Fruit fly (Drosophila melanogaster) whole organism, embryonic: ENCODE results near the gene Root.

ENCODE experiments used
- Ada2b ChIP-seq: fragments of 200-800 bp; sonication (Bioruptor generic); IDR thresholded peaks from 2 replicates; pipeline ENCODE4 v1.3.6; 2022; ENCODE audit warnings: missing biosample characterization, missing genetic modification characterization
- Asciz ChIP-seq: fragments of 200-800 bp; sonication (Bioruptor generic); optimal IDR thresholded peaks from 2 replicates; lab custom pipeline; 2017; ENCODE audit warnings: missing biosample characterization, mild to moderate bottlenecking, missing genetic modification characterization, missing genetic modification reagents
- Atf6 ChIP-seq: fragments of 200-800 bp; sonication (Bioruptor generic); IDR thresholded peaks from 2 replicates; pipeline ENCODE4 v1.3.6; 2022; ENCODE audit warnings: missing biosample characterization, missing genetic modification characterization
- Bteb2 ChIP-seq: fragments of 200-800 bp; sonication (Bioruptor generic); optimal IDR thresholded peaks from 2 replicates; lab custom pipeline; 2016; ENCODE audit warnings: missing biosample characterization, missing genetic modification characterization
- CG11093 ChIP-seq: fragments of 200-800 bp; sonication (Bioruptor generic); IDR thresholded peaks from 3 replicates; pipeline ENCODE4 v1.3.6; 2022; ENCODE audit warnings: missing biosample characterization, missing genetic modification characterization
- CG11695 ChIP-seq: fragments of 200-800 bp; sonication (Bioruptor generic); IDR thresholded peaks from 3 replicates; pipeline ENCODE4 v1.3.6; 2022; ENCODE audit warnings: missing biosample characterization, missing genetic modification characterization
- CG11696 ChIP-seq: fragments of 200-800 bp; sonication (Bioruptor generic); IDR thresholded peaks from 2 replicates; pipeline ENCODE4 v1.3.6; 2022; ENCODE audit warnings: missing biosample characterization, missing genetic modification characterization
- CG12391 ChIP-seq: fragments of 200-800 bp; sonication (Bioruptor generic); optimal IDR thresholded peaks from 3 replicates; lab custom pipeline; 2018; ENCODE audit warnings: missing biosample characterization, mild to moderate bottlenecking, missing genetic modification characterization, moderate library complexity
- CG12769 ChIP-seq: fragments of 200-800 bp; sonication (Bioruptor generic); optimal IDR thresholded peaks from 2 replicates; lab custom pipeline; 2019; ENCODE audit warnings: missing biosample characterization, mild to moderate bottlenecking, missing genetic modification characterization, moderate library complexity
- CG13424 ChIP-seq: fragments of 200-800 bp; sonication (Bioruptor generic); optimal IDR thresholded peaks from 2 replicates; lab custom pipeline; 2019; ENCODE audit warnings: missing biosample characterization, mild to moderate bottlenecking, missing genetic modification characterization, moderate library complexity
- CG13624 ChIP-seq: fragments of 200-800 bp; sonication (Bioruptor generic); optimal IDR thresholded peaks from 2 replicates; lab custom pipeline; 2016; ENCODE audit warnings: missing biosample characterization, missing genetic modification characterization
- CG1603 ChIP-seq: fragments of 200-800 bp; sonication (Bioruptor generic); optimal IDR thresholded peaks from 2 replicates; lab custom pipeline; 2019; ENCODE audit warnings: missing biosample characterization, mild to moderate bottlenecking, missing genetic modification characterization, moderate library complexity
- CG16813 ChIP-seq: fragments of 200-800 bp; sonication (Bioruptor generic); IDR thresholded peaks from 3 replicates; pipeline ENCODE4 v1.3.6; 2022; ENCODE audit warnings: missing biosample characterization, missing genetic modification characterization; ENCODE audit not compliant: partially characterized antibody
- CG17612 ChIP-seq: fragments of 200-800 bp; sonication (Bioruptor generic); IDR thresholded peaks from 2 replicates; pipeline ENCODE4 v1.3.6; 2022; ENCODE audit warnings: missing biosample characterization, missing genetic modification characterization
- CG1832 ChIP-seq: fragments of 200-800 bp; sonication (Bioruptor generic); optimal IDR thresholded peaks from 2 replicates; lab custom pipeline; 2017; ENCODE audit warnings: missing biosample characterization, mild to moderate bottlenecking, missing genetic modification characterization, inconsistent platforms
- CG2116 ChIP-seq: fragments of 200-800 bp; sonication (Bioruptor generic); optimal IDR thresholded peaks from 3 replicates; lab custom pipeline; 2018; ENCODE audit warnings: missing biosample characterization, mild to moderate bottlenecking, missing genetic modification characterization
- CG2199 ChIP-seq: fragments of 200-800 bp; sonication (Bioruptor generic); IDR thresholded peaks from 3 replicates; pipeline ENCODE4 v1.3.6; 2022; ENCODE audit warnings: missing biosample characterization, missing genetic modification characterization
- CG30403 ChIP-seq: fragments of 200-800 bp; sonication (Bioruptor generic); optimal IDR thresholded peaks from 3 replicates; lab custom pipeline; 2016; ENCODE audit warnings: missing biosample characterization, missing genetic modification characterization
- CG6272 ChIP-seq: fragments of 200-800 bp; sonication (Bioruptor generic); IDR thresholded peaks from 2 replicates; pipeline ENCODE4 v1.3.6; 2022; ENCODE audit warnings: missing biosample characterization, missing genetic modification characterization
- CG6791 ChIP-seq: fragments of 200-800 bp; sonication (Bioruptor generic); IDR thresholded peaks from 3 replicates; pipeline ENCODE4 v1.3.6; 2022; ENCODE audit warnings: missing biosample characterization, missing genetic modification characterization; ENCODE audit not compliant: partially characterized antibody
- CG8281 ChIP-seq: fragments of 200-800 bp; sonication (Bioruptor generic); optimal IDR thresholded peaks from 2 replicates; lab custom pipeline; 2018; ENCODE audit warnings: missing biosample characterization, mild to moderate bottlenecking, missing genetic modification characterization, moderate library complexity
- CG8290 ChIP-seq, 3 experiments: fragments of 200-800 bp; sonication (Bioruptor generic); optimal IDR thresholded peaks; 2 replicates each; lab custom pipeline; 2016 to 2019; ENCODE audit warnings: missing biosample characterization in 3 of 3, missing genetic modification characterization in 3 of 3, mild to moderate bottlenecking in 2 of 3, moderate library complexity in 1 of 3
- CG9797 ChIP-seq: fragments of 200-800 bp; sonication (Bioruptor generic); optimal IDR thresholded peaks from 3 replicates; lab custom pipeline; 2018; ENCODE audit warnings: missing biosample characterization, mild to moderate bottlenecking, missing genetic modification characterization
- CoRest ChIP-seq: fragments of 200-800 bp; sonication (Bioruptor generic); optimal IDR thresholded peaks from 3 replicates; lab custom pipeline; 2018; ENCODE audit warnings: missing biosample characterization, mild to moderate bottlenecking, missing genetic modification characterization, moderate library complexity
- Dbx ChIP-seq: fragments of 200-800 bp; sonication (Bioruptor generic); IDR thresholded peaks from 3 replicates; pipeline ENCODE4 v1.3.6; 2022; ENCODE audit warnings: missing biosample characterization, missing genetic modification characterization
- Dip2 ChIP-seq: fragments of 200-800 bp; sonication (Bioruptor generic); IDR thresholded peaks from 2 replicates; pipeline ENCODE4 v1.3.6; 2022; ENCODE audit warnings: missing biosample characterization, missing genetic modification characterization
- H2.0 ChIP-seq: fragments of 200-800 bp; sonication (Bioruptor generic); IDR thresholded peaks from 2 replicates; pipeline ENCODE4 v1.3.6; 2022; ENCODE audit warnings: missing biosample characterization, missing genetic modification characterization
- Hand ChIP-seq: fragments of 200-800 bp; sonication (Bioruptor generic); optimal IDR thresholded peaks from 2 replicates; lab custom pipeline; 2017; ENCODE audit warnings: mild to moderate bottlenecking, missing biosample characterization, missing genetic modification reagents, missing genetic modification characterization
- Hey ChIP-seq: fragments of 200-800 bp; sonication (Bioruptor generic); optimal IDR thresholded peaks from 3 replicates; lab custom pipeline; 2018; ENCODE audit warnings: missing biosample characterization, mild to moderate bottlenecking, missing genetic modification characterization
- Lpt ChIP-seq: fragments of >200 bp; optimal IDR thresholded peaks from 2 replicates; lab custom pipeline; 2018; ENCODE audit warnings: missing biosample characterization, missing genetic modification characterization
- Meics ChIP-seq: fragments of 200-800 bp; sonication (Bioruptor generic); optimal IDR thresholded peaks from 2 replicates; lab custom pipeline; 2017; ENCODE audit warnings: missing biosample characterization, mild to moderate bottlenecking, missing genetic modification characterization
- PHDP ChIP-seq: fragments of 200-800 bp; sonication (Bioruptor generic); optimal IDR thresholded peaks from 3 replicates; lab custom pipeline; 2018; ENCODE audit warnings: missing biosample characterization, mild to moderate bottlenecking, missing genetic modification characterization, moderate library complexity
- Scr ChIP-seq: fragments of 200-800 bp; sonication (Bioruptor generic); IDR thresholded peaks from 2 replicates; pipeline ENCODE4 v1.3.6; 2022; ENCODE audit warnings: missing biosample characterization, missing genetic modification characterization; ENCODE audit not compliant: partially characterized antibody
- Sin3A ChIP-seq: fragments of >200 bp; optimal IDR thresholded peaks from 2 replicates; lab custom pipeline; 2018
- bbx ChIP-seq: fragments of 200-800 bp; sonication (Bioruptor generic); IDR thresholded peaks from 2 replicates; pipeline ENCODE4 v1.3.6; 2022; ENCODE audit warnings: missing biosample characterization, missing genetic modification characterization; ENCODE audit not compliant: partially characterized antibody
- chif ChIP-seq, 2 experiments: fragments of 200-800 bp; sonication (Bioruptor generic); optimal IDR thresholded peaks; 3 replicates each; lab custom pipeline; 2016; ENCODE audit warnings: missing biosample characterization in 2 of 2, missing genetic modification characterization in 2 of 2
- ci ChIP-seq: fragments of 200-800 bp; sonication (Bioruptor generic); IDR thresholded peaks from 3 replicates; pipeline ENCODE4 v1.3.6; 2022; ENCODE audit warnings: missing biosample characterization, missing genetic modification characterization
- dimm ChIP-seq: fragments of 200-800 bp; sonication (Bioruptor generic); IDR thresholded peaks from 2 replicates; pipeline ENCODE4 v1.3.6; 2022; ENCODE audit warnings: missing biosample characterization, missing genetic modification characterization
- dysf ChIP-seq: fragments of 200-800 bp; sonication (Bioruptor generic); IDR thresholded peaks from 3 replicates; pipeline ENCODE4 v1.3.6; 2022; ENCODE audit warnings: missing biosample characterization, missing genetic modification characterization
- fd3F ChIP-seq: fragments of 200-800 bp; sonication (Bioruptor generic); optimal IDR thresholded peaks from 2 replicates; lab custom pipeline; 2018; ENCODE audit warnings: missing biosample characterization, mild to moderate bottlenecking, missing genetic modification characterization, moderate library complexity
- gcm ChIP-seq: fragments of 200-800 bp; sonication (Bioruptor generic); optimal IDR thresholded peaks from 2 replicates; lab custom pipeline; 2019; ENCODE audit warnings: missing biosample characterization, mild to moderate bottlenecking, missing genetic modification characterization, moderate library complexity
- gem ChIP-seq: fragments of 200-800 bp; sonication (Bioruptor generic); optimal IDR thresholded peaks from 2 replicates; lab custom pipeline; 2019; ENCODE audit warnings: missing biosample characterization, mild to moderate bottlenecking, missing genetic modification characterization, moderate library complexity
- mld ChIP-seq: fragments of 200-800 bp; sonication (Bioruptor generic); IDR thresholded peaks from 3 replicates; pipeline ENCODE4 v1.3.6; 2022; ENCODE audit warnings: missing biosample characterization, missing genetic modification characterization; ENCODE audit not compliant: partially characterized antibody
- pfk ChIP-seq: fragments of 200-800 bp; sonication (Bioruptor generic); optimal IDR thresholded peaks from 2 replicates; lab custom pipeline; 2018; ENCODE audit warnings: missing biosample characterization, mild to moderate bottlenecking, missing genetic modification characterization, moderate library complexity
- row ChIP-seq: fragments of 200-800 bp; sonication (Bioruptor generic); IDR thresholded peaks from 3 replicates; pipeline ENCODE4 v1.3.6; 2022; ENCODE audit warnings: missing biosample characterization, missing genetic modification characterization
- sc ChIP-seq, 3 experiments: fragments of >200 bp in 2 of 3; fragments of 200-800 bp in 1 of 3; sonication (Bioruptor generic) in 1 of 3; optimal IDR thresholded peaks; 2 replicates in 2 of 3; 3 replicates in 1 of 3; lab custom pipeline; 2017; ENCODE audit warnings: mild to moderate bottlenecking in 1 of 3, missing biosample characterization in 1 of 3, missing genetic modification characterization in 1 of 3, missing genetic modification reagents in 1 of 3
- stwl ChIP-seq: fragments of 200-800 bp; sonication (Bioruptor generic); optimal IDR thresholded peaks from 3 replicates; lab custom pipeline; 2018; ENCODE audit warnings: missing biosample characterization, mild to moderate bottlenecking, missing genetic modification characterization, moderate library complexity

The Root gene

DNA sequence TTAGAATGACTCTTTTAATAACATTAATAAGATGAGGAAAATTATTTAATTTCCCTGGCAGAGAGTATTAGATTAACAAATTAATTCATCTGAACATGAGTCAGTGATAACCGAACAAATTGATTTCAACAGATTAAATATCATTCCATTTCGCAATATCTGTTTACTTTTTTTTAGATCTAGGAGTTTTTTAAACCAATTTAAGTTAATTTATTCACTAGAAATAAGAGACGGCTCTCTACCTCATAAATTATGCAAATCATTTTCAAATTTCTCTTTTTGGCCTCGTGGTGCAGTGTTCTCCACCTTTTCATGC lies at the start of gene Root:
TSS of gene Root (plus strand) at position 217 of the 316 bp plus-strand sequence.
- TF ChIP-seq dimm (GFP tag; lab: Robert Waterston, UW) (no peak), sc (optimal IDR thresholded peaks at IDR 0.05; lab: Kevin White, UChicago) (no peak), sc (GFP tag; optimal IDR thresholded peaks at IDR 0.05; lab: Kevin White, UChicago) (no peak), H2.0 (GFP tag; lab: Robert Waterston, UW) (no peak), CG30403 (no peak), Lpt (GFP tag; lab: Kevin White, UChicago) (no peak), Asciz (GFP tag; lab: Kevin White, UChicago) (no peak), CG1603 (tag; lab: Kevin White, UChicago) (no peak)

DNA sequence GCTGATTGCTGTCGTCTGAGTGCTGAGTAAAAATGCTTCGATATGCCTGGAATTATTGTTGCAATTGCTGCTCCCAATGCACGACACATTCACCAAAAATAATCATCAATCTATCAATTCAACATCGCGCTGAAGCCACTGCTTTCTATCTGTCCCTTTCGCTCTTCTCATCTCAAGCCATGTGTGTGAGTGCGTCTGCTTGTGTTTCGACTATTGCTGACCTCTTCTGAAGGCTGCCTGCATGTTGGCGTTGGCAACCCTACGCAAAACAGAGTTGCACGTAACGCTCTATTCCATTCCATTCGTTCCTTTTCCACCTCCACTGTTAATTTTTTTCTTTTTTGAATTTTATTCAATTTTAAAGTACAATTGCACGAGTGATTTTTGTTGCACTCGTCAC lies 47.4 kb upstream of the Root start:
- TF ChIP-seq stwl (tag; lab: Kevin White, UChicago) (peak; percentile 100), CG9797 (GFP tag; lab: Kevin White, UChicago) (no peak), Hey (tag; lab: Kevin White, UChicago) (no peak), Bteb2 (GFP tag; lab: Kevin White, UChicago) (no peak), CG1832 (GFP tag; lab: Kevin White, UChicago) (peak; percentile 14), CG2116 (GFP tag; lab: Kevin White, UChicago) (peak; percentile 57), bbx (GFP tag; lab: Robert Waterston, UW) (0 out of 2 replicates have a peak, but pooled peaks have one; percentile 10), CG8281 (tag; lab: Kevin White, UChicago) (peak; percentile 69), CG16813 (peak; percentile 50; the same call in 2 of the 3 replicates), pfk (GFP tag; lab: Kevin White, UChicago) (peak; percentile 72), mld (GFP tag; lab: Robert Waterston, UW) (no peak), CG2199 (GFP tag; lab: Robert Waterston, UW) (0 out of 3 replicates have a peak, but pooled peaks have one; percentile 62), CG8290 (GFP tag; optimal IDR thresholded peaks at IDR 0.05; lab: Kevin White, UChicago) (peak; percentile 74), CG8290 (tag; optimal IDR thresholded peaks at IDR 0.05; lab: Kevin White, UChicago) (no peak), CG6791 (GFP tag; lab: Robert Waterston, UW) (peak; percentile 68; the same call in 2 of the 3 replicates), Scr (GFP tag; lab: Robert Waterston, UW) (peak; percentile 26; the same call in 1 of the 2 replicates)

DNA sequence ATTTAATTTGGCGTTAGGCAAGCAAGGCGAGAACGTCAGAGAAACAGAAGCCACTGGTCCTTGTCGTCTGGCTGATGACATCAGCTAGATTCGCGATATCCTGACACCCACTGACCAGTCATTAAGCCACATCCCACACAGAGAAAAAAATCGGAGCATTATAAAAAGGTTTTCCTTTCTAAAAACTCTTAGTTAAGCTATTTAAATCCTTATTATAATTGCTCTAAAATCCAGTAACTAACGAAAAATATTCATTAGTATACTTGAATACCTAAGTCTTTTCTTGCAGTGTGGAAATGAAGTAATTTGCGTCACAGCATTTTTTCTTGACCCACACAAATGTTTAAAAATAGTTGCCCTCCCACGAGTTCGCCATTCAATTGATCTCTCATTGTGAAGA lies 44.3 kb upstream of the Root start:
- no peak for TF ChIP-seq CG11696 (GFP tag; lab: Robert Waterston, UW)
- TF ChIP-seq gem: peak; percentile 59
- no peak for TF ChIP-seq CG17612
- TF ChIP-seq PHDP (tag; lab: Kevin White, UChicago): peak; percentile 42
- TF ChIP-seq Ada2b: peak; percentile 50; the same call in 1 of the 2 replicates
- TF ChIP-seq stwl (tag; lab: Kevin White, UChicago): no peak
- no peak for TF ChIP-seq CG6272 (GFP tag; lab: Robert Waterston, UW)
- TF ChIP-seq gcm: no peak
- TF ChIP-seq Dbx (GFP tag; lab: Robert Waterston, UW): no peak
- peak; percentile 49; the same call in 2 of the 3 replicates for TF ChIP-seq row
- peak; percentile 12 for TF ChIP-seq fd3F (GFP tag; lab: Kevin White, UChicago)
- TF ChIP-seq CG13624 (GFP tag; lab: Kevin White, UChicago): peak; percentile 24
- peak; percentile 22 for TF ChIP-seq CoRest
- no peak for TF ChIP-seq Sin3A (lab: Kevin White, UChicago)
- TF ChIP-seq Atf6 (GFP tag; lab: Robert Waterston, UW): 0 out of 2 replicates have a peak, but pooled peaks have one; percentile 25
- peak; percentile 44 for TF ChIP-seq CG13424 (tag; lab: Kevin White, UChicago)
- peak in 1 of 2 experiments; percentile 14 for TF ChIP-seq chif (GFP tag; optimal IDR thresholded peaks at IDR 0.05; lab: Kevin White, UChicago)
- TF ChIP-seq dysf (GFP tag; lab: Robert Waterston, UW): peak; percentile 36; the same call in 1 of the 3 replicates
- TF ChIP-seq CG12769: peak; percentile 22
- TF ChIP-seq ci (GFP tag; lab: Robert Waterston, UW): no peak
- no peak for TF ChIP-seq Meics (GFP tag; lab: Kevin White, UChicago)
- TF ChIP-seq Hand: peak; percentile 9
- TF ChIP-seq CG11695 (GFP tag; lab: Robert Waterston, UW): 0 out of 3 replicates have a peak, but pooled peaks have one; percentile 18
- TF ChIP-seq CG12391: peak; percentile 13
- TF ChIP-seq Dip2 (GFP tag; lab: Robert Waterston, UW): no peak
- no peak for TF ChIP-seq CG11093 (GFP tag; lab: Robert Waterston, UW)
